Worm (Caenorhabditis elegans): ENCODE results near the gene D2024.5.
A peak's percentile ranks its signal among the peaks of the same experiment; 100 is the strongest.

Gene D2024.5

ce11 chrIV:7180304-7180703, 47.8 kb downstream of the D2024.5 start, which contains the start of gene cest-10 (continued):
- peak; percentile 9 for TF ChIP-seq blmp-1 (tag; optimal IDR thresholded peaks at IDR 0.05; ENCODE audit: insufficient read depth)
- TF ChIP-seq alr-1 (tag; optimal IDR thresholded peaks at IDR 0.05): no peak
- TF ChIP-seq mbf-1 (tag; optimal IDR thresholded peaks at IDR 0.05): no peak
- TF ChIP-seq Y55F3AM.14 (GFP tag; optimal IDR thresholded peaks at IDR 0.05): no peak
- TF ChIP-seq ztf-4 (tag; optimal IDR thresholded peaks at IDR 0.05): no peak
- TF ChIP-seq nhr-23 (tag; optimal IDR thresholded peaks at IDR 0.05): no peak
- no peak for TF ChIP-seq unc-39 (tag; optimal IDR thresholded peaks at IDR 0.05)

- peak; percentile 86 for TF ChIP-seq nhr-25 (tag; optimal IDR thresholded peaks at IDR 0.05)
- TF ChIP-seq mab-5 (tag; optimal IDR thresholded peaks at IDR 0.05): no peak
- TF ChIP-seq fos-1 (tag; optimal IDR thresholded peaks at IDR 0.05): peak; percentile 52
- TF ChIP-seq unc-62 (GFP tag; optimal IDR thresholded peaks at IDR 0.05): no peak
- no peak for TF ChIP-seq ama-1 (optimal IDR thresholded peaks at IDR 0.05)
- TF ChIP-seq nhr-237 (tag; optimal IDR thresholded peaks at IDR 0.05): no peak
- no peak for TF ChIP-seq C34F6.9 (tag; optimal IDR thresholded peaks at IDR 0.05)
- TF ChIP-seq egl-27 (tag; optimal IDR thresholded peaks at IDR 0.05): no peak
- TF ChIP-seq gmeb-1 (tag; optimal IDR thresholded peaks at IDR 0.05): no peak
- no peak for TF ChIP-seq unc-39 (tag; optimal IDR thresholded peaks at IDR 0.05)
These were observed 49.2 kb downstream of the D2024.5 start, which contains the start of gene C42D4.3 for ce11 chrIV:7178942-7179341. Gene C42D4.3 (plus strand): TSS chrIV:7179239.

Data from whole organism, L2 larva.